Worm (Caenorhabditis elegans) whole organism, young adult: ENCODE measurements around the gene sav-1.

ENCODE experiments used
- F22D6.2 ChIP-seq: sonication (generic microtip); optimal IDR thresholded peaks from 2 replicates; lab custom pipeline; 2016; ENCODE audit warnings: mild to moderate bottlenecking, missing genetic modification characterization, missing compliant biosample characterization
- K12H6.12 ChIP-seq: fragments of 200-800 bp; sonication (Bioruptor generic); optimal IDR thresholded peaks from 2 replicates; lab custom pipeline; 2018; ENCODE audit warnings: mild to moderate bottlenecking, missing genetic modification characterization, missing compliant biosample characterization
- T26A5.8 ChIP-seq: sonication (generic microtip); optimal IDR thresholded peaks from 2 replicates; lab custom pipeline; 2016; ENCODE audit warnings: missing genetic modification characterization, missing compliant biosample characterization
- bed-1 ChIP-seq: fragments of 200-800 bp; sonication (Bioruptor generic); IDR thresholded peaks from 2 replicates; pipeline ENCODE4 v1.3.6; 2022; ENCODE audit warnings: missing genetic modification reagents, missing genetic modification characterization, missing compliant biosample characterization

DNA sequence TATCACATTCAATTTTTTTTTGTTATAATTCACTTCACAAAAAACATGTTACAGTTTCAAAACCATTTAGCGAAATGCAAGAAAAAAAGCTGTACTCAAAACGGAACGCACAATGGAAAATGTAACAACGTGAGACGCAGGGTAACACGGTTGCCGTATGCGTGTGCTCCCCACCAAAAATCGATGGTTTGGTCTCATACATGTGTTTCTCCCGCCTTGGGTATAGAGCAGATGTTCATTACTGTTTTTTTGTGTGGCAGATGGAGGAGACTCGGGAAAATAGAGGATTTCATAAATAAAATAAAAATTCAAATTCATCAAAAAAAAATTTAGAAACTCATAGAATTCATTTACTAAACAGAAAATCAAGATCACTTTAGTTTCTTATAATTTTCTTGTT is 26.0 kb downstream of the sav-1 start, which contains the start of gene AH9.3:
- no peak for TF ChIP-seq bed-1 (GFP tag; lab: Robert Waterston, UW)
- no peak for TF ChIP-seq K12H6.12 (tag; lab: Kevin White, UChicago)
- TF ChIP-seq F22D6.2 = no peak
- TF ChIP-seq T26A5.8 (tag; lab: Kevin White, UChicago) = no peak
